Fruit fly (Drosophila melanogaster): ENCODE data around the gene CG4757.

- TF ChIP-seq toe (GFP tag; optimal IDR thresholded peaks at IDR 0.05) (no peak), Hr96 (GFP tag; optimal IDR thresholded peaks at IDR 0.05) (no peak), kay (GFP tag; ENCODE audit: borderline replicate concordance) (no peak), CG33017 (tag; optimal IDR thresholded peaks at IDR 0.05) (no peak), CG1620 (GFP tag; optimal IDR thresholded peaks at IDR 0.05) (no peak), CG7101 (tag; optimal IDR thresholded peaks at IDR 0.05) (no peak)
These were observed 34.8 kb downstream of the CG4757 start, which contains the start of gene CG18577 for dm6 chr3R:11195792-11196191.
